Fruit fly (Drosophila melanogaster) whole organism, embryonic: ENCODE results near the gene CG17752.

Experiments
- Ada2b ChIP-seq: fragments of 200-800 bp; sonication (Bioruptor generic); IDR thresholded peaks from 2 replicates; pipeline ENCODE4 v1.3.6; 2022; ENCODE audit warnings: missing biosample characterization, missing genetic modification characterization
- Aef1 ChIP-seq: fragments of 200-800 bp; sonication (Bioruptor generic); IDR thresholded peaks from 3 replicates; pipeline ENCODE4 v1.3.6; 2022; ENCODE audit warnings: missing biosample characterization, missing genetic modification characterization
- Awh ChIP-seq: fragments of 200-800 bp; sonication (Bioruptor generic); IDR thresholded peaks from 2 replicates; pipeline ENCODE4, ENCODE4 v1.3.6; 2022; ENCODE audit warnings: missing biosample characterization, missing genetic modification characterization
- CG10543 ChIP-seq: fragments of 200-800 bp; sonication (Bioruptor generic); optimal IDR thresholded peaks from 3 replicates; lab custom pipeline; 2017; ENCODE audit warnings: missing biosample characterization, mild to moderate bottlenecking, missing genetic modification characterization, moderate library complexity
- CG11504 ChIP-seq: fragments of 200-800 bp; sonication (Bioruptor generic); optimal IDR thresholded peaks from 3 replicates; lab custom pipeline; 2019; ENCODE audit warnings: missing biosample characterization, mild to moderate bottlenecking, missing genetic modification characterization, moderate library complexity
- CG12104 ChIP-seq: fragments of 200-800 bp; sonication (Bioruptor generic); optimal IDR thresholded peaks from 3 replicates; lab custom pipeline; 2016; ENCODE audit warnings: missing biosample characterization, missing genetic modification characterization
- CG12299 ChIP-seq: fragments of 200-800 bp; sonication (Bioruptor generic); optimal IDR thresholded peaks from 2 replicates; lab custom pipeline; 2018; ENCODE audit warnings: missing biosample characterization, mild to moderate bottlenecking, missing genetic modification characterization
- CG13287 ChIP-seq: fragments of 200-800 bp; sonication (Bioruptor generic); IDR thresholded peaks from 2 replicates; pipeline ENCODE4 v1.3.6; 2022; ENCODE audit warnings: missing biosample characterization, missing genetic modification characterization; ENCODE audit not compliant: partially characterized antibody
- CG14860 ChIP-seq: fragments of 200-800 bp; sonication (Bioruptor generic); IDR thresholded peaks from 3 replicates; pipeline ENCODE4 v1.3.6; 2022; ENCODE audit warnings: missing biosample characterization, missing genetic modification characterization; ENCODE audit not compliant: partially characterized antibody
- CG15011 ChIP-seq: fragments of 200-800 bp; sonication (Bioruptor generic); optimal IDR thresholded peaks from 3 replicates; lab custom pipeline; 2018; ENCODE audit warnings: missing biosample characterization, mild to moderate bottlenecking, missing genetic modification characterization
- CG17385 ChIP-seq: fragments of 200-800 bp; sonication (Bioruptor generic); optimal IDR thresholded peaks from 3 replicates; lab custom pipeline; 2018; ENCODE audit warnings: missing biosample characterization, mild to moderate bottlenecking, missing genetic modification characterization
- CG17829 ChIP-seq: fragments of 200-800 bp; optimal IDR thresholded peaks from 2 replicates; lab custom pipeline; 2019; ENCODE audit warnings: missing biosample characterization, mild to moderate bottlenecking, missing genetic modification characterization, moderate library complexity
- CG2712 ChIP-seq: fragments of 200-800 bp; optimal IDR thresholded peaks from 3 replicates; lab custom pipeline; 2019; ENCODE audit warnings: missing biosample characterization, mild to moderate bottlenecking, missing genetic modification characterization, moderate library complexity
- CG32532 ChIP-seq: fragments of 200-800 bp; sonication (Bioruptor generic); IDR thresholded peaks from 2 replicates; pipeline ENCODE4 v1.3.6; 2022; ENCODE audit warnings: missing biosample characterization, missing genetic modification characterization
- CG32767 ChIP-seq: fragments of 200-800 bp; sonication (Bioruptor generic); IDR thresholded peaks from 2 replicates; pipeline ENCODE4 v1.3.6; 2022; ENCODE audit warnings: missing biosample characterization, missing genetic modification characterization
- CG32772 ChIP-seq: fragments of 200-800 bp; sonication (Bioruptor generic); IDR thresholded peaks from 2 replicates; pipeline ENCODE4 v1.3.6; 2022; ENCODE audit warnings: missing biosample characterization, missing genetic modification characterization
- CG34422 ChIP-seq: fragments of 200-800 bp; sonication (Bioruptor generic); IDR thresholded peaks from 3 replicates; pipeline ENCODE4 v1.3.6; 2022; ENCODE audit warnings: missing biosample characterization, missing genetic modification characterization
- CG6854 ChIP-seq: fragments of 200-800 bp; sonication (Bioruptor generic); optimal IDR thresholded peaks from 3 replicates; lab custom pipeline; 2017; ENCODE audit warnings: missing biosample characterization, mild to moderate bottlenecking, missing genetic modification characterization
- CoRest ChIP-seq: fragments of 200-800 bp; sonication (Bioruptor generic); optimal IDR thresholded peaks from 3 replicates; lab custom pipeline; 2018; ENCODE audit warnings: missing biosample characterization, mild to moderate bottlenecking, missing genetic modification characterization, moderate library complexity
- CrebB ChIP-seq: fragments of 200-800 bp; sonication (Bioruptor generic); optimal IDR thresholded peaks from 3 replicates; lab custom pipeline; 2018; ENCODE audit warnings: missing biosample characterization, mild to moderate bottlenecking, missing genetic modification characterization
- D19A ChIP-seq: fragments of 200-800 bp; optimal IDR thresholded peaks from 3 replicates; lab custom pipeline; 2019; ENCODE audit warnings: missing biosample characterization, mild to moderate bottlenecking, missing genetic modification characterization, moderate library complexity
- Dip3 ChIP-seq: fragments of 200-800 bp; sonication (Bioruptor generic); optimal IDR thresholded peaks from 3 replicates; lab custom pipeline; 2016; ENCODE audit warnings: missing biosample characterization, missing genetic modification characterization
- Doc2 ChIP-seq: fragments of 200-800 bp; sonication (Bioruptor generic); IDR thresholded peaks from 2 replicates; pipeline ENCODE4 v1.3.6; 2022; ENCODE audit warnings: missing biosample characterization, missing genetic modification characterization
- Ets65A ChIP-seq: fragments of 200-800 bp; sonication (Bioruptor generic); peaks from one replicate; lab custom pipeline; 2016; ENCODE audit warnings: missing biosample characterization, missing genetic modification characterization
- HmgZ ChIP-seq: fragments of 200-800 bp; sonication (Bioruptor generic); optimal IDR thresholded peaks from 2 replicates; lab custom pipeline; 2018; ENCODE audit warnings: missing biosample characterization, mild to moderate bottlenecking, missing genetic modification characterization
- Lim3 ChIP-seq: fragments of 200-800 bp; sonication (Bioruptor generic); IDR thresholded peaks from 2 replicates; pipeline ENCODE4 v1.3.6; 2022; ENCODE audit warnings: missing biosample characterization, missing genetic modification characterization
- Mes4 ChIP-seq: fragments of 200-800 bp; sonication (Bioruptor generic); optimal IDR thresholded peaks from 2 replicates; lab custom pipeline; 2016; ENCODE audit warnings: missing biosample characterization, missing genetic modification characterization
- Mrtf ChIP-seq: fragments of 200-800 bp; sonication (Bioruptor generic); IDR thresholded peaks from 3 replicates; pipeline ENCODE4 v1.3.6; 2022; ENCODE audit warnings: missing biosample characterization, missing genetic modification characterization
- NC2α ChIP-seq: fragments of 200-800 bp; sonication (Bioruptor generic); optimal IDR thresholded peaks from 2 replicates; lab custom pipeline; 2016; ENCODE audit warnings: missing biosample characterization, missing genetic modification characterization
- Neu2 ChIP-seq: fragments of 200-800 bp; sonication (Bioruptor generic); optimal IDR thresholded peaks from 3 replicates; lab custom pipeline; 2016; ENCODE audit warnings: missing biosample characterization, missing genetic modification characterization, borderline replicate concordance
- Opbp ChIP-seq: fragments of 200-800 bp; sonication (Bioruptor generic); IDR thresholded peaks from 3 replicates; pipeline ENCODE4 v1.3.6; 2022; ENCODE audit warnings: missing biosample characterization, missing genetic modification characterization; ENCODE audit not compliant: partially characterized antibody
- Sin3A ChIP-seq: fragments of >200 bp; optimal IDR thresholded peaks from 2 replicates; lab custom pipeline; 2018
- Six4 ChIP-seq: fragments of 200-800 bp; sonication (Bioruptor generic); optimal IDR thresholded peaks from 2 replicates; lab custom pipeline; 2016; ENCODE audit warnings: missing biosample characterization, missing genetic modification characterization
- YL-1 ChIP-seq: fragments of 200-800 bp; sonication (Bioruptor generic); optimal IDR thresholded peaks from 3 replicates; lab custom pipeline; 2017; ENCODE audit warnings: missing biosample characterization, mild to moderate bottlenecking, missing genetic modification characterization
- br ChIP-seq: fragments of >200 bp; optimal IDR thresholded peaks from 2 replicates; lab custom pipeline; 2017
- caup ChIP-seq: fragments of 200-800 bp; sonication (Bioruptor generic); optimal IDR thresholded peaks from 3 replicates; lab custom pipeline; 2017; ENCODE audit warnings: missing biosample characterization, mild to moderate bottlenecking, missing genetic modification characterization, moderate library complexity; ENCODE audit not compliant: severe bottlenecking
- cwo ChIP-seq: fragments of 200-800 bp; sonication (Bioruptor generic); optimal IDR thresholded peaks from 3 replicates; lab custom pipeline; 2017; ENCODE audit warnings: missing biosample characterization, missing genetic modification characterization, mild to moderate bottlenecking, moderate library complexity, missing genetic modification reagents
- grau ChIP-seq: fragments of 200-800 bp; optimal IDR thresholded peaks from 3 replicates; lab custom pipeline; 2019; ENCODE audit warnings: missing biosample characterization, mild to moderate bottlenecking, missing genetic modification characterization, moderate library complexity
- hb ChIP-seq: fragments of 200-800 bp; sonication (Bioruptor generic); IDR thresholded peaks from 3 replicates; pipeline ENCODE4 v1.3.6; 2022; ENCODE audit warnings: missing biosample characterization, missing genetic modification characterization; ENCODE audit not compliant: partially characterized antibody
- jing ChIP-seq: fragments of 200-800 bp; sonication (Bioruptor generic); optimal IDR thresholded peaks from 2 replicates; lab custom pipeline; 2018; ENCODE audit warnings: missing biosample characterization, mild to moderate bottlenecking, missing genetic modification characterization
- maf-S ChIP-seq: fragments of 200-800 bp; sonication (Bioruptor generic); optimal IDR thresholded peaks from 2 replicates; lab custom pipeline; 2016; ENCODE audit warnings: missing biosample characterization, missing genetic modification characterization
- run ChIP-seq: fragments of 200-800 bp; sonication (Bioruptor generic); optimal IDR thresholded peaks from 3 replicates; lab custom pipeline; 2018; ENCODE audit warnings: missing biosample characterization, mild to moderate bottlenecking, missing genetic modification characterization
- sc ChIP-seq, 3 experiments: fragments of >200 bp in 2 of 3; fragments of 200-800 bp in 1 of 3; sonication (Bioruptor generic) in 1 of 3; optimal IDR thresholded peaks; 2 replicates in 2 of 3; 3 replicates in 1 of 3; lab custom pipeline; 2017; ENCODE audit warnings: mild to moderate bottlenecking in 1 of 3, missing biosample characterization in 1 of 3, missing genetic modification characterization in 1 of 3, missing genetic modification reagents in 1 of 3
- schlank ChIP-seq: fragments of 200-800 bp; sonication (Bioruptor generic); optimal IDR thresholded peaks from 2 replicates; lab custom pipeline; 2018; ENCODE audit warnings: missing biosample characterization, mild to moderate bottlenecking, missing genetic modification characterization
- seq ChIP-seq: fragments of 200-800 bp; sonication (Bioruptor generic); IDR thresholded peaks from 2 replicates; pipeline ENCODE4 v1.3.6; 2022; ENCODE audit warnings: missing biosample characterization, missing genetic modification characterization
- slp2 ChIP-seq: fragments of 200-800 bp; sonication (Bioruptor generic); optimal IDR thresholded peaks from 2 replicates; lab custom pipeline; 2016; ENCODE audit warnings: missing biosample characterization, missing genetic modification characterization
- tx ChIP-seq: fragments of 200-800 bp; sonication (Bioruptor generic); optimal IDR thresholded peaks from 2 replicates; lab custom pipeline; 2016; ENCODE audit warnings: missing biosample characterization, missing genetic modification characterization
- vnd ChIP-seq: fragments of 200-800 bp; sonication (Bioruptor generic); IDR thresholded peaks from 3 replicates; pipeline ENCODE4 v1.3.6; 2022; ENCODE audit warnings: missing biosample characterization, missing genetic modification characterization; ENCODE audit not compliant: partially characterized antibody
- yki ChIP-seq: fragments of >200 bp; optimal IDR thresholded peaks from 3 replicates; lab custom pipeline; 2018
- zfh1 ChIP-seq: fragments of 200-800 bp; sonication (Bioruptor generic); IDR thresholded peaks from 3 replicates; pipeline ENCODE4 v1.3.6; 2022; ENCODE audit warnings: missing biosample characterization, missing genetic modification characterization
- zfh2 ChIP-seq: fragments of 200-800 bp; sonication (Bioruptor generic); optimal IDR thresholded peaks from 2 replicates; lab custom pipeline; 2016; ENCODE audit warnings: missing biosample characterization, missing genetic modification characterization

CG17752 gene

DNA sequence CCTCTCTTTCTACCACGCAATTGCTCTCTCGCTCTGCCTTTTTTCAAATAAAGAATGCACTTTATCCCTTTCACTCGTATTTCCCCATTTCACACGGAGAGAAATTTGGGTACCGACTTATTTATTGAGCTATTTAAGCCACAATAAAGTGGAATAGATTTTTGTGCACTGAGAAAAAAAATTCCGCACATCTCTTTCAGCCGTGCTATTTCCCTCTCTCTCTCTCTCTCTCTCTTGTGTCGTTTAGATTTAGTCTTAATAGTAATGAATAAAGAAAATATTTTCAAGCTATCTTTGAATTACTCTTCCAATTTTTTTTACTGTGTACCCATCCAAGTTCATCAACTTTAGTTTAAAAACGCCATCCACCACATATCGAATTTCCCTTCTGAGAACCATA lies 13.6 kb downstream of the CG17752 start (continued):
- TF ChIP-seq CG12299 (tag; lab: Kevin White, UChicago) (no peak), D19A (tag; lab: Kevin White, UChicago) (peak; percentile 39), Dip3 (GFP tag; lab: Kevin White, UChicago) (peak; percentile 29), YL-1 (no peak), CrebB (tag; lab: Kevin White, UChicago) (no peak), Awh (GFP tag; lab: Robert Waterston, UW) (0 out of 2 replicates have a peak, but pooled peaks have one; percentile 36), CG17385 (GFP tag; lab: Kevin White, UChicago) (peak; percentile 57), CG2712 (peak; percentile 64), CG14860 (GFP tag; lab: Robert Waterston, UW) (no peak), hb (GFP tag; lab: Robert Waterston, UW) (no peak), CG32772 (GFP tag; lab: Robert Waterston, UW) (0 out of 2 replicates have a peak, but pooled peaks have one; percentile 31), zfh1 (peak; percentile 76), zfh2 (peak; percentile 34), Ets65A (GFP tag; lab: Kevin White, UChicago) (peak; percentile 93), tx (GFP tag; lab: Kevin White, UChicago) (peak; percentile 40), CG6854 (GFP tag; lab: Kevin White, UChicago) (no peak), CG17829 (tag; lab: Kevin White, UChicago) (peak; percentile 40), maf-S (GFP tag; lab: Kevin White, UChicago) (peak; percentile 62), sc (optimal IDR thresholded peaks at IDR 0.05; lab: Kevin White, UChicago) (no peak), sc (GFP tag; optimal IDR thresholded peaks at IDR 0.05; lab: Kevin White, UChicago) (peak; percentile 11), yki (lab: Kevin White, UChicago) (no peak), jing (peak; percentile 7), vnd (no peak), slp2 (peak; percentile 36), CG13287 (GFP tag; lab: Robert Waterston, UW) (no peak), schlank (tag; lab: Kevin White, UChicago) (no peak), NC2α (GFP tag; lab: Kevin White, UChicago) (no peak), run (tag; lab: Kevin White, UChicago) (no peak), Opbp (GFP tag; lab: Robert Waterston, UW) (no peak), Ada2b (GFP tag; lab: Robert Waterston, UW) (peak; percentile 75), CG32767 (GFP tag; lab: Robert Waterston, UW) (no peak), CG10543 (GFP tag; lab: Kevin White, UChicago) (no peak), grau (peak; percentile 56), cwo (GFP tag; lab: Kevin White, UChicago) (peak; percentile 10), Mrtf (GFP tag; lab: Robert Waterston, UW) (peak; percentile 33; the same call in 1 of the 3 replicates), br (no peak), Aef1 (GFP tag; lab: Robert Waterston, UW) (peak; percentile 62), Doc2 (GFP tag; lab: Robert Waterston, UW) (no peak), CoRest (tag; lab: Kevin White, UChicago) (peak; percentile 46), CG32532 (GFP tag; lab: Robert Waterston, UW) (peak; percentile 77), CG15011 (GFP tag; lab: Kevin White, UChicago) (peak; percentile 32), caup (peak; percentile 43), Sin3A (lab: Kevin White, UChicago) (no peak), HmgZ (no peak), Neu2 (no peak), seq (GFP tag; lab: Robert Waterston, UW) (peak; percentile 52; the same call in 1 of the 2 replicates), Six4 (GFP tag; lab: Kevin White, UChicago) (peak; percentile 36), CG11504 (tag; lab: Kevin White, UChicago) (peak; percentile 74), CG34422 (GFP tag; lab: Robert Waterston, UW) (peak; percentile 74; the same call in 2 of the 3 replicates), Lim3 (GFP tag; lab: Robert Waterston, UW) (0 out of 2 replicates have a peak, but pooled peaks have one; percentile 28), CG12104 (no peak), Mes4 (GFP tag; lab: Kevin White, UChicago) (no peak)
